Worm (Caenorhabditis elegans): ENCODE measurements around the gene nhr-78.

Gene nhr-78

DNA sequence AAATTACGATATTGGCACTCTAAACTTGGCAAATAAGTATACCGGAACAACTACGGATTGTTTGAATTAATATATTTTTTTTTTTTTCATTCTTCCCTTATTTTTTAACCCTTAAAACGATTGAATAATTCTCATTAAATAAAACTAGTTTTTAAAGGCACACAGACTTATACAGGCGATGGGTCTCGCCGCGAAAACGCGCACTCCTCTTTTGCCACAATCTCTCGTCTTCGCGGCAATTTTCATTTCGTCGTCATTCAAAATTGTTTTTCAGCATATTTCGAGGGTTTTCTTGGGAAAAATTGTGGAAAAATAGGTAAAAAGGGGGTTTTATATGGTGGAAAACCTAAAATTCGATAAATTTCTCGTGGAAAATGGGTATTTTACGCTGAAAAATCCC is 30.3 kb downstream of the nhr-78 start:
- TF ChIP-seq rbr-2 (tag; optimal IDR thresholded peaks at IDR 0.05) (peak; percentile 42), zfp-3 (GFP tag; conservative IDR thresholded peaks at IDR 0.05) (no peak), mes-2 (tag; optimal IDR thresholded peaks at IDR 0.05; ENCODE audit: poor library complexity, severe bottlenecking) (peak; percentile 74), nhr-111 (GFP tag; optimal IDR thresholded peaks at IDR 0.05) (no peak), nhr-237 (tag; optimal IDR thresholded peaks at IDR 0.05) (no peak), nhr-6 (tag; optimal IDR thresholded peaks at IDR 0.05) (no peak), tag-97 (GFP tag; IDR thresholded peaks at IDR 0.05) (no peak), mdl-1 (tag; optimal IDR thresholded peaks at IDR 0.05) (no peak), snpc-4 (tag; optimal IDR thresholded peaks at IDR 0.05) (no peak), lsy-2 (tag; optimal IDR thresholded peaks at IDR 0.05) (peak in 1 of 2 experiments; percentile 80), vab-7 (GFP tag; IDR thresholded peaks at IDR 0.05) (no peak), dpl-1 (GFP tag; optimal IDR thresholded peaks at IDR 0.05) (peak; percentile 74), daf-12 (tag; optimal IDR thresholded peaks at IDR 0.05) (no peak), lir-3 (tag; optimal IDR thresholded peaks at IDR 0.05) (no peak), pha-4 (GFP tag; IDR thresholded peaks at IDR 0.05) (no peak; the same call in 1 of the 2 replicates), pha-4 (tag; optimal IDR thresholded peaks at IDR 0.05) (no peak), F37D6.2 (tag; optimal IDR thresholded peaks at IDR 0.05) (no peak), F44E2.7 (GFP tag; IDR thresholded peaks at IDR 0.05) (no peak), daf-8 (GFP tag; IDR thresholded peaks at IDR 0.05) (no peak), aha-1 (tag) (peak; percentile 71), lin-38 (GFP tag; IDR thresholded peaks at IDR 0.05) (peak; percentile 55), dve-1 (tag; optimal IDR thresholded peaks at IDR 0.05; ENCODE audit: insufficient read depth) (peak; percentile 32), duxl-1 (tag; optimal IDR thresholded peaks at IDR 0.05; ENCODE audit: poor library complexity) (peak; percentile 15), hlh-30 (tag; optimal IDR thresholded peaks at IDR 0.05; ENCODE audit: insufficient read depth) (no peak), ceh-44 (GFP tag; IDR thresholded peaks at IDR 0.05) (no peak), R02D3.7 (tag; optimal IDR thresholded peaks at IDR 0.05) (no peak), mep-1 (tag; optimal IDR thresholded peaks at IDR 0.05) (peak; percentile 11), daf-16 (GFP tag; optimal IDR thresholded peaks at IDR 0.05) (no peak), daf-16 (tag; optimal IDR thresholded peaks at IDR 0.05) (peak; percentile 0)

DNA sequence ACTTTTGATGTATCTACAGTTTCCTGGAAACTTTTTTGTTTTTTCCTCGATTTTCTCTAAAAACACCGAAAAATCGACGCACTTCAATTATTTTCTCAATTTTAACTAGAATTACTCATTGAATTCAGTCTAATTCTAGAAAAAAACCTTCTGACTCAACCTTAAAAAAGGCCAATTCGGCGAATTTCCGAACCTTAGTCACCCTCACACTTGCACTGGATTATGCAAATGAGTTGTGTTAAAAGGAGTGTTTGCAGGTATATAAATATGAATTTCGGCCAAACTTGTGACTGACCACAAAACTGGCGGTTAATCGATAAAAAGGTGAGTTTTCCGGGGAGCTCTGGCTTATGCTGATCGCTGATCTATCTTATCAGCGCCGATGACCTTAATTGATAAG is 31.2 kb downstream of the nhr-78 start, which contains the start of gene ttr-20:
ttr-20 (plus strand) TSS at position 301 of the 400 bp plus-strand sequence.
- TF ChIP-seq lir-3 (tag; optimal IDR thresholded peaks at IDR 0.05) = no peak
- TF ChIP-seq aha-1 (tag) = peak; percentile 50

- TF ChIP-seq mep-1 (tag; optimal IDR thresholded peaks at IDR 0.05) (no peak), aha-1 (tag) (no peak), nhr-111 (GFP tag; optimal IDR thresholded peaks at IDR 0.05) (no peak), nhr-11 (tag; optimal IDR thresholded peaks at IDR 0.05) (no peak), nhr-42 (GFP tag; IDR thresholded peaks at IDR 0.05) (no peak), mxl-2 (GFP tag; conservative IDR thresholded peaks at IDR 0.05) (no peak), F37D6.2 (tag; optimal IDR thresholded peaks at IDR 0.05) (no peak), mxl-3 (GFP tag; optimal IDR thresholded peaks at IDR 0.05) (no peak), nhr-10 (tag; optimal IDR thresholded peaks at IDR 0.05) (no peak), nhr-41 (GFP tag; IDR thresholded peaks at IDR 0.05) (no peak), lin-1 (GFP tag; IDR thresholded peaks at IDR 0.05) (no peak), hmg-1.1 (GFP tag; IDR thresholded peaks at IDR 0.05) (no peak), ceh-32 (tag; optimal IDR thresholded peaks at IDR 0.05; ENCODE audit: poor library complexity) (no peak), zip-11 (GFP tag; IDR thresholded peaks at IDR 0.05) (no peak), unc-39 (tag; optimal IDR thresholded peaks at IDR 0.05) (no peak), T20F7.1 (GFP tag; optimal IDR thresholded peaks at IDR 0.05) (no peak), hlh-11 (tag; optimal IDR thresholded peaks at IDR 0.05) (no peak), nhr-25 (tag; optimal IDR thresholded peaks at IDR 0.05; ENCODE audit: borderline replicate concordance, insufficient read depth) (no peak)
Observed at ce11 chrIV:4244510-4244909, 33.2 kb downstream of the nhr-78 start, which contains the start of gene col-34. col-34 (minus strand) TSS chrIV:4244610.
